Fruit fly (Drosophila melanogaster) whole organism, embryonic: ENCODE data around the gene Rbf.

ENCODE experiments used
- Ada2b ChIP-seq: fragments of 200-800 bp; sonication (Bioruptor generic); IDR thresholded peaks from 2 replicates; pipeline ENCODE4 v1.3.6; 2022; ENCODE audit warnings: missing biosample characterization, missing genetic modification characterization
- Adf1 ChIP-seq: fragments of 200-800 bp; sonication (Bioruptor generic); IDR thresholded peaks from 2 replicates; pipeline ENCODE4 v1.3.6; 2022; ENCODE audit warnings: missing biosample characterization, missing genetic modification characterization
- C15 ChIP-seq: fragments of 200-800 bp; sonication (Bioruptor generic); IDR thresholded peaks from 3 replicates; pipeline ENCODE4 v1.3.6; 2022; ENCODE audit warnings: missing biosample characterization, missing genetic modification characterization
- CG1024 ChIP-seq: fragments of 200-800 bp; sonication (Bioruptor generic); IDR thresholded peaks from 2 replicates; pipeline ENCODE4 v1.3.6; 2022; ENCODE audit warnings: missing biosample characterization, missing genetic modification characterization
- CG13424 ChIP-seq: fragments of 200-800 bp; sonication (Bioruptor generic); optimal IDR thresholded peaks from 2 replicates; lab custom pipeline; 2019; ENCODE audit warnings: missing biosample characterization, mild to moderate bottlenecking, missing genetic modification characterization, moderate library complexity
- CG13624 ChIP-seq: fragments of 200-800 bp; sonication (Bioruptor generic); optimal IDR thresholded peaks from 2 replicates; lab custom pipeline; 2016; ENCODE audit warnings: missing biosample characterization, missing genetic modification characterization
- CG13775 ChIP-seq: fragments of 200-800 bp; sonication (Bioruptor generic); optimal IDR thresholded peaks from 3 replicates; lab custom pipeline; 2017; ENCODE audit warnings: missing biosample characterization, mild to moderate bottlenecking, missing genetic modification characterization
- CG15514 ChIP-seq: fragments of 200-800 bp; sonication (Bioruptor generic); optimal IDR thresholded peaks from 3 replicates; lab custom pipeline; 2017; ENCODE audit warnings: missing biosample characterization, missing genetic modification characterization, mild to moderate bottlenecking, moderate library complexity, missing genetic modification reagents
- CG1832 ChIP-seq: fragments of 200-800 bp; sonication (Bioruptor generic); optimal IDR thresholded peaks from 2 replicates; lab custom pipeline; 2017; ENCODE audit warnings: missing biosample characterization, mild to moderate bottlenecking, missing genetic modification characterization, inconsistent platforms
- CG18599 ChIP-seq: fragments of 200-800 bp; sonication (Bioruptor generic); optimal IDR thresholded peaks from 3 replicates; lab custom pipeline; 2017; ENCODE audit warnings: missing biosample characterization, missing genetic modification characterization, mild to moderate bottlenecking, moderate library complexity, missing genetic modification reagents
- CG2120 ChIP-seq: fragments of 200-800 bp; sonication (Bioruptor generic); optimal IDR thresholded peaks from 3 replicates; lab custom pipeline; 2016; ENCODE audit warnings: missing biosample characterization, missing genetic modification characterization
- CG2712 ChIP-seq: fragments of 200-800 bp; optimal IDR thresholded peaks from 3 replicates; lab custom pipeline; 2019; ENCODE audit warnings: missing biosample characterization, mild to moderate bottlenecking, missing genetic modification characterization, moderate library complexity
- CG30431 ChIP-seq: fragments of 200-800 bp; sonication (Bioruptor generic); optimal IDR thresholded peaks from 2 replicates; lab custom pipeline; 2017; ENCODE audit warnings: missing biosample characterization, missing genetic modification characterization
- CG4360 ChIP-seq: fragments of 200-800 bp; sonication (Bioruptor generic); IDR thresholded peaks from 2 replicates; pipeline ENCODE4 v1.3.6; 2022; ENCODE audit warnings: missing biosample characterization, missing genetic modification characterization
- CG43689 ChIP-seq: fragments of 200-800 bp; sonication (Bioruptor generic); IDR thresholded peaks from 2 replicates; pipeline ENCODE4 v1.3.6; 2022; ENCODE audit warnings: missing biosample characterization, missing genetic modification characterization
- CG4854 ChIP-seq: fragments of 200-800 bp; sonication (Bioruptor generic); optimal IDR thresholded peaks from 2 replicates; lab custom pipeline; 2016; ENCODE audit warnings: missing biosample characterization, missing genetic modification characterization, inconsistent platforms
- CG5245 ChIP-seq: fragments of 200-800 bp; sonication (Bioruptor generic); optimal IDR thresholded peaks from 3 replicates; lab custom pipeline; 2016; ENCODE audit warnings: missing biosample characterization, missing genetic modification characterization
- CG6272 ChIP-seq: fragments of 200-800 bp; sonication (Bioruptor generic); IDR thresholded peaks from 2 replicates; pipeline ENCODE4 v1.3.6; 2022; ENCODE audit warnings: missing biosample characterization, missing genetic modification characterization
- CG7271 ChIP-seq: fragments of 200-800 bp; sonication (Bioruptor generic); optimal IDR thresholded peaks from 2 replicates; lab custom pipeline; 2018; ENCODE audit warnings: missing biosample characterization, mild to moderate bottlenecking, missing genetic modification characterization, moderate library complexity
- CG8281 ChIP-seq: fragments of 200-800 bp; sonication (Bioruptor generic); optimal IDR thresholded peaks from 2 replicates; lab custom pipeline; 2018; ENCODE audit warnings: missing biosample characterization, mild to moderate bottlenecking, missing genetic modification characterization, moderate library complexity
- CG9727 ChIP-seq: fragments of 200-800 bp; sonication (Bioruptor generic); optimal IDR thresholded peaks from 3 replicates; lab custom pipeline; 2017; ENCODE audit warnings: missing biosample characterization, mild to moderate bottlenecking, missing genetic modification characterization
- CG9876 ChIP-seq: fragments of 200-800 bp; sonication (Bioruptor generic); optimal IDR thresholded peaks from 2 replicates; lab custom pipeline; 2016; ENCODE audit warnings: missing biosample characterization, missing genetic modification characterization
- CG9932 ChIP-seq: fragments of 200-800 bp; sonication (Bioruptor generic); IDR thresholded peaks from 2 replicates; pipeline ENCODE4 v1.3.6; 2022; ENCODE audit warnings: missing biosample characterization, missing genetic modification characterization
- Dad ChIP-seq: fragments of 200-800 bp; sonication (Bioruptor generic); optimal IDR thresholded peaks from 3 replicates; lab custom pipeline; 2016; ENCODE audit warnings: missing biosample characterization, missing genetic modification characterization
- Dll ChIP-seq: fragments of 200-800 bp; sonication (Bioruptor generic); IDR thresholded peaks from 4 replicates; pipeline ENCODE4 v1.3.6; 2022; ENCODE audit warnings: missing biosample characterization, missing genetic modification characterization; ENCODE audit not compliant: partially characterized antibody
- Ets65A ChIP-seq: fragments of 200-800 bp; sonication (Bioruptor generic); peaks from one replicate; lab custom pipeline; 2016; ENCODE audit warnings: missing biosample characterization, missing genetic modification characterization
- Hey ChIP-seq: fragments of 200-800 bp; sonication (Bioruptor generic); optimal IDR thresholded peaks from 3 replicates; lab custom pipeline; 2018; ENCODE audit warnings: missing biosample characterization, mild to moderate bottlenecking, missing genetic modification characterization
- Hmx ChIP-seq: fragments of 200-800 bp; sonication (Bioruptor generic); optimal IDR thresholded peaks from 2 replicates; lab custom pipeline; 2016; ENCODE audit warnings: missing biosample characterization, missing genetic modification characterization
- NK7.1 ChIP-seq: fragments of 200-800 bp; sonication (Bioruptor generic); optimal IDR thresholded peaks from 3 replicates; lab custom pipeline; 2016; ENCODE audit warnings: missing biosample characterization, missing genetic modification characterization
- Nf-YA ChIP-seq: fragments of 200-800 bp; sonication (Bioruptor generic); IDR thresholded peaks from 2 replicates; pipeline ENCODE4 v1.3.6; 2022; ENCODE audit warnings: missing biosample characterization, missing genetic modification characterization
- Tbp ChIP-seq: fragments of >200 bp; optimal IDR thresholded peaks from 2 replicates; lab custom pipeline; 2018; ENCODE audit warnings: missing biosample characterization, missing genetic modification characterization
- ara ChIP-seq: fragments of 200-800 bp; sonication (Bioruptor generic); IDR thresholded peaks from 2 replicates; pipeline ENCODE4 v1.3.6; 2022; ENCODE audit warnings: missing biosample characterization, missing genetic modification characterization
- az2 ChIP-seq: fragments of 200-800 bp; sonication (Bioruptor generic); optimal IDR thresholded peaks from 3 replicates; lab custom pipeline; 2016; ENCODE audit warnings: missing biosample characterization, missing genetic modification characterization
- bcd ChIP-seq: fragments of 200-800 bp; sonication (Bioruptor generic); optimal IDR thresholded peaks from 2 replicates; lab custom pipeline; 2017; ENCODE audit warnings: missing biosample characterization, mild to moderate bottlenecking, missing genetic modification characterization
- btn ChIP-seq: fragments of 200-800 bp; sonication (Bioruptor generic); optimal IDR thresholded peaks from 2 replicates; lab custom pipeline; 2016; ENCODE audit warnings: missing biosample characterization, missing genetic modification characterization
- cad ChIP-seq: fragments of >200 bp; optimal IDR thresholded peaks from 2 replicates; lab custom pipeline; 2017; ENCODE audit warnings: missing biosample characterization, missing genetic modification characterization
- chif ChIP-seq, 2 experiments: fragments of 200-800 bp; sonication (Bioruptor generic); optimal IDR thresholded peaks; 3 replicates each; lab custom pipeline; 2016; ENCODE audit warnings: missing biosample characterization in 2 of 2, missing genetic modification characterization in 2 of 2
- corto ChIP-seq: fragments of 200-800 bp; sonication (Bioruptor generic); optimal IDR thresholded peaks from 2 replicates; lab custom pipeline; 2016; ENCODE audit warnings: missing biosample characterization, mild to moderate bottlenecking, missing genetic modification characterization, moderate library complexity
- fd3F ChIP-seq: fragments of 200-800 bp; sonication (Bioruptor generic); optimal IDR thresholded peaks from 2 replicates; lab custom pipeline; 2018; ENCODE audit warnings: missing biosample characterization, mild to moderate bottlenecking, missing genetic modification characterization, moderate library complexity
- gfzf ChIP-seq: fragments of 200-800 bp; sonication (Bioruptor generic); optimal IDR thresholded peaks from 2 replicates; lab custom pipeline; 2016; ENCODE audit warnings: missing biosample characterization, mild to moderate bottlenecking, missing genetic modification characterization, moderate library complexity
- hbn ChIP-seq: fragments of 200-800 bp; sonication (Bioruptor generic); IDR thresholded peaks from 2 replicates; pipeline ENCODE4 v1.3.6; 2022; ENCODE audit warnings: missing biosample characterization, missing genetic modification characterization; ENCODE audit not compliant: partially characterized antibody
- kah ChIP-seq: fragments of 200-800 bp; sonication (Bioruptor generic); optimal IDR thresholded peaks from 2 replicates; lab custom pipeline; 2018; ENCODE audit warnings: missing biosample characterization, mild to moderate bottlenecking, missing genetic modification characterization
- nerfin-1 ChIP-seq: fragments of 200-800 bp; sonication (Bioruptor generic); optimal IDR thresholded peaks from 3 replicates; lab custom pipeline; 2019; ENCODE audit warnings: missing biosample characterization, mild to moderate bottlenecking, missing genetic modification characterization, moderate library complexity
- onecut ChIP-seq: fragments of 200-800 bp; sonication (Bioruptor generic); IDR thresholded peaks from 2 replicates; pipeline ENCODE4 v1.3.6; 2022; ENCODE audit warnings: missing biosample characterization, missing genetic modification characterization
- pita ChIP-seq: fragments of 200-800 bp; sonication (Bioruptor generic); optimal IDR thresholded peaks from 2 replicates; lab custom pipeline; 2017; ENCODE audit warnings: missing biosample characterization, mild to moderate bottlenecking, missing genetic modification characterization
- sens ChIP-seq: fragments of 200-800 bp; sonication (Bioruptor generic); peaks from one replicate; lab custom pipeline; 2016; ENCODE audit warnings: missing biosample characterization, missing genetic modification characterization
- seq ChIP-seq: fragments of 200-800 bp; sonication (Bioruptor generic); IDR thresholded peaks from 2 replicates; pipeline ENCODE4 v1.3.6; 2022; ENCODE audit warnings: missing biosample characterization, missing genetic modification characterization
- tap ChIP-seq: fragments of 200-800 bp; optimal IDR thresholded peaks from 3 replicates; lab custom pipeline; 2019; ENCODE audit warnings: missing biosample characterization, mild to moderate bottlenecking, missing genetic modification characterization, moderate library complexity
- tll ChIP-seq, 2 experiments: fragments of 200-800 bp in 1 of 2; fragments of >200 bp in 1 of 2; sonication (Bioruptor generic) in 1 of 2; optimal IDR thresholded peaks; 2 replicates each; lab custom pipeline; 2017 to 2019; ENCODE audit warnings: missing biosample characterization in 2 of 2, missing genetic modification characterization in 2 of 2, mild to moderate bottlenecking in 1 of 2, moderate library complexity in 1 of 2
- trh ChIP-seq: fragments of 200-800 bp; sonication (Bioruptor generic); optimal IDR thresholded peaks from 2 replicates; lab custom pipeline; 2016; ENCODE audit warnings: missing biosample characterization, missing genetic modification characterization
- zfh1 ChIP-seq: fragments of 200-800 bp; sonication (Bioruptor generic); IDR thresholded peaks from 3 replicates; pipeline ENCODE4 v1.3.6; 2022; ENCODE audit warnings: missing biosample characterization, missing genetic modification characterization

Rbf gene

dm6 chrX:801157-801872 is at the start of gene Rbf (continued):
- no peak for TF ChIP-seq tap (tag; lab: Kevin White, UChicago)
- TF ChIP-seq cad = no peak
- TF ChIP-seq CG9932 (GFP tag; lab: Robert Waterston, UW) = peak; percentile 36
- TF ChIP-seq Hey (tag; lab: Kevin White, UChicago) = no peak
- TF ChIP-seq Hmx (GFP tag; lab: Kevin White, UChicago) = no peak
- no peak for TF ChIP-seq Ets65A (GFP tag; lab: Kevin White, UChicago)
- peak; percentile 35; the same call in 1 of the 2 replicates for TF ChIP-seq hbn (GFP tag; lab: Robert Waterston, UW)
- no peak for TF ChIP-seq kah (GFP tag; lab: Kevin White, UChicago)
- TF ChIP-seq CG1832 (GFP tag; lab: Kevin White, UChicago) = no peak
- TF ChIP-seq CG2120 (GFP tag; lab: Kevin White, UChicago) = peak; percentile 31
- TF ChIP-seq chif (GFP tag; optimal IDR thresholded peaks at IDR 0.05; lab: Kevin White, UChicago) = no peak
- no peak for TF ChIP-seq Nf-YA (GFP tag; lab: Robert Waterston, UW)
- no peak for TF ChIP-seq CG9876
- no peak for TF ChIP-seq CG18599 (GFP tag; lab: Kevin White, UChicago)
- no peak for TF ChIP-seq trh (GFP tag; lab: Kevin White, UChicago)
- peak; percentile 33 for TF ChIP-seq CG13624
- no peak for TF ChIP-seq seq (GFP tag; lab: Robert Waterston, UW)
- TF ChIP-seq CG8281 = no peak
- no peak for TF ChIP-seq CG6272 (GFP tag; lab: Robert Waterston, UW)
- TF ChIP-seq CG9727 = peak; percentile 26
- no peak for TF ChIP-seq az2 (GFP tag; lab: Kevin White, UChicago)
- no peak for TF ChIP-seq Ada2b (GFP tag; lab: Robert Waterston, UW)
- no peak for TF ChIP-seq CG7271
- TF ChIP-seq CG43689 (GFP tag; lab: Robert Waterston, UW) = no peak
- no peak for TF ChIP-seq CG4360
- peak; percentile 33 for TF ChIP-seq CG15514 (GFP tag; lab: Kevin White, UChicago)
- TF ChIP-seq nerfin-1 = no peak
- no peak for TF ChIP-seq CG13775 (GFP tag; lab: Kevin White, UChicago)
- no peak for TF ChIP-seq corto (GFP tag; lab: Kevin White, UChicago)
- no peak for TF ChIP-seq CG13424 (tag; lab: Kevin White, UChicago)
- TF ChIP-seq CG30431 (GFP tag; lab: Kevin White, UChicago) = no peak
- TF ChIP-seq zfh1 (GFP tag; lab: Robert Waterston, UW) = no peak
- no peak for TF ChIP-seq NK7.1 (GFP tag; lab: Kevin White, UChicago)
- peak; percentile 6 for TF ChIP-seq CG2712
- peak; percentile 31 for TF ChIP-seq Dad (GFP tag; lab: Kevin White, UChicago)
- no peak for TF ChIP-seq pita (GFP tag; lab: Kevin White, UChicago)
- peak; percentile 65 for TF ChIP-seq Dll
- no peak for TF ChIP-seq Adf1 (GFP tag; lab: Robert Waterston, UW)
- TF ChIP-seq gfzf (GFP tag; lab: Kevin White, UChicago) = peak; percentile 85
- TF ChIP-seq sens (GFP tag; lab: Kevin White, UChicago) = peak; percentile 75
- TF ChIP-seq CG5245 (GFP tag; lab: Kevin White, UChicago) = no peak
- TF ChIP-seq CG4854 (GFP tag; lab: Kevin White, UChicago) = peak; percentile 4
- TF ChIP-seq bcd (GFP tag; lab: Kevin White, UChicago) = no peak
- TF ChIP-seq ara = no peak
- TF ChIP-seq fd3F (GFP tag; lab: Kevin White, UChicago) = no peak
- no peak for TF ChIP-seq C15 (GFP tag; lab: Robert Waterston, UW)
- TF ChIP-seq tll (GFP tag; optimal IDR thresholded peaks at IDR 0.05; lab: Kevin White, UChicago) = no peak
- TF ChIP-seq CG1024 (GFP tag; lab: Robert Waterston, UW) = no peak
- no peak for TF ChIP-seq onecut (GFP tag; lab: Robert Waterston, UW)
- TF ChIP-seq btn (GFP tag; lab: Kevin White, UChicago) = no peak
- TF ChIP-seq Tbp (GFP tag; lab: Kevin White, UChicago) = no peak
